Fruit fly (Drosophila melanogaster): Measurements from ENCODE around the gene CG8461.

Gene CG8461

DNA sequence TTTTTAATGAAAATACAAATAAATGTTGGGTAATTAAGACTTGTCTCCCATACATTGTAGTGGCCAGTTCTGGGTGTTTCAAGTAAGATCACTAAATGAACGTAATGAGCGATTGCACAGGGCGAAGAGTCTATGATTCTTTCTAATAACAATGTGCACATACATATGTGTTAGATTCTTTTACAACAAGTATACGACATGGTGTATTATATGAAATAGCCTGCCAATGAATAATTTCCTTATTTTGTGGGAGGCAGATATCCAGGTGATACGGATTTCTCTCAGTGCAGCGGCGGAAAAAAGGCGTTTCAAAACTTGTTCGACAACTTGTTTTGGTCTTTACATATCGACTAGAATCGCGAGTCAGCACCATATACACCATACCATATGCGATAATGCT is 39.9 kb downstream of the CG8461 start (continued):
- TF ChIP-seq Sox100B (GFP tag; optimal IDR thresholded peaks at IDR 0.05), result no peak
- TF ChIP-seq CG18011 (GFP tag; optimal IDR thresholded peaks at IDR 0.05), result no peak
- TF ChIP-seq CG3847 (GFP tag; IDR thresholded peaks at IDR 0.05), result peak; percentile 50
- peak; percentile 1 for TF ChIP-seq CG12104 (GFP tag; optimal IDR thresholded peaks at IDR 0.05)
- TF ChIP-seq HmgZ (tag; optimal IDR thresholded peaks at IDR 0.05), result peak; percentile 25
- peak; percentile 55; the same call in 1 of the 2 replicates for TF ChIP-seq Xrp1 (GFP tag; IDR thresholded peaks at IDR 0.05)
- TF ChIP-seq vnd (GFP tag; IDR thresholded peaks at IDR 0.05; ENCODE audit: partially characterized antibody), result no peak
- TF ChIP-seq pita (GFP tag; optimal IDR thresholded peaks at IDR 0.05), result no peak
- TF ChIP-seq pb (GFP tag; optimal IDR thresholded peaks at IDR 0.05), result no peak
- peak; percentile 63 for TF ChIP-seq CG6689 (GFP tag; IDR thresholded peaks at IDR 0.05)
- TF ChIP-seq zf30C (GFP tag; optimal IDR thresholded peaks at IDR 0.05), result peak; percentile 21
- TF ChIP-seq CG15696 (tag; optimal IDR thresholded peaks at IDR 0.05), result no peak
- TF ChIP-seq CG1647 (GFP tag; optimal IDR thresholded peaks at IDR 0.05), result no peak
- TF ChIP-seq Hr51 (GFP tag; optimal IDR thresholded peaks at IDR 0.05), result peak; percentile 20 to 49
- no peak for TF ChIP-seq Eip74EF (GFP tag; optimal IDR thresholded peaks at IDR 0.05)
- peak; percentile 49 for TF ChIP-seq az2 (GFP tag; optimal IDR thresholded peaks at IDR 0.05)
- TF ChIP-seq CG2120 (GFP tag; optimal IDR thresholded peaks at IDR 0.05), result peak; percentile 88
- peak; percentile 4 for TF ChIP-seq CG17568 (GFP tag; optimal IDR thresholded peaks at IDR 0.05)
- TF ChIP-seq zen2 (GFP tag; IDR thresholded peaks at IDR 0.05; ENCODE audit: partially characterized antibody), result no peak
- TF ChIP-seq Nf-YC (tag; optimal IDR thresholded peaks at IDR 0.05), result no peak
- TF ChIP-seq Atf6 (GFP tag; IDR thresholded peaks at IDR 0.05), result peak; percentile 65
- peak; percentile 62 for TF ChIP-seq CG3281 (GFP tag; optimal IDR thresholded peaks at IDR 0.05)
- peak; percentile 47 for TF ChIP-seq zfh2 (GFP tag; optimal IDR thresholded peaks at IDR 0.05)
- TF ChIP-seq croc (GFP tag; conservative IDR thresholded peaks at IDR 0.05), result no peak
- TF ChIP-seq CG9727 (GFP tag; optimal IDR thresholded peaks at IDR 0.05), result peak; percentile 52
- TF ChIP-seq CG18764 (GFP tag; optimal IDR thresholded peaks at IDR 0.05), result peak; percentile 24
- no peak for TF ChIP-seq CG4707 (GFP tag; optimal IDR thresholded peaks at IDR 0.05)
- peak; percentile 30 for TF ChIP-seq CG10366 (GFP tag; IDR thresholded peaks at IDR 0.05)
- no peak for TF ChIP-seq CrebB (tag; optimal IDR thresholded peaks at IDR 0.05)
- peak; percentile 19 for TF ChIP-seq scrt (GFP tag; optimal IDR thresholded peaks at IDR 0.05)
- TF ChIP-seq CG43689 (GFP tag; IDR thresholded peaks at IDR 0.05), result no peak
- TF ChIP-seq Camta (GFP tag; optimal IDR thresholded peaks at IDR 0.05), result peak; percentile 23
- TF ChIP-seq CG30403 (GFP tag; optimal IDR thresholded peaks at IDR 0.05), result peak; percentile 47
- TF ChIP-seq CG11695 (GFP tag; IDR thresholded peaks at IDR 0.05), result peak; percentile 69; the same call in 2 of the 3 replicates
- no peak for TF ChIP-seq exex (tag; optimal IDR thresholded peaks at IDR 0.05)
- TF ChIP-seq amos (GFP tag; IDR thresholded peaks at IDR 0.05; ENCODE audit: partially characterized antibody), result no peak
- TF ChIP-seq Hr3 (GFP tag; optimal IDR thresholded peaks at IDR 0.05), result peak; percentile 14
- TF ChIP-seq sim (GFP tag; IDR thresholded peaks at IDR 0.05), result no peak
- peak; percentile 33 for TF ChIP-seq Dip3 (GFP tag; optimal IDR thresholded peaks at IDR 0.05)
- no peak for TF ChIP-seq TFAM (GFP tag; optimal IDR thresholded peaks at IDR 0.05)
- TF ChIP-seq dmrt11E (tag; optimal IDR thresholded peaks at IDR 0.05), result peak; percentile 3
- TF ChIP-seq CG10209 (GFP tag; optimal IDR thresholded peaks at IDR 0.05), result peak; percentile 41
- TF ChIP-seq Nf-YA (GFP tag; IDR thresholded peaks at IDR 0.05), result no peak
- peak; percentile 32 for TF ChIP-seq D19B (GFP tag; optimal IDR thresholded peaks at IDR 0.05)
- peak; percentile 56 for TF ChIP-seq her (GFP tag; optimal IDR thresholded peaks at IDR 0.05)
- TF ChIP-seq fd102C (GFP tag; optimal IDR thresholded peaks at IDR 0.05), result no peak
- peak; percentile 15 for TF ChIP-seq ERR (GFP tag; optimal IDR thresholded peaks at IDR 0.05)
- no peak for TF ChIP-seq hb (GFP tag; IDR thresholded peaks at IDR 0.05; ENCODE audit: partially characterized antibody)
- no peak for TF ChIP-seq NK7.1 (GFP tag; optimal IDR thresholded peaks at IDR 0.05)
- TF ChIP-seq B-H2 (GFP tag; optimal IDR thresholded peaks at IDR 0.05), result no peak
